Worm (Caenorhabditis elegans) whole organism, late embryonic: ENCODE measurements around the gene imp-2.

Experiments
- C08G9.2 ChIP-seq: sonication (generic microtip); optimal IDR thresholded peaks from 2 replicates; lab custom pipeline; 2016; ENCODE audit warnings: mild to moderate bottlenecking, missing genetic modification characterization, moderate library complexity, missing compliant biosample characterization
- F13H6.1 ChIP-seq: sonication (generic microtip); optimal IDR thresholded peaks from 2 replicates; lab custom pipeline; 2016; ENCODE audit warnings: missing genetic modification characterization, missing compliant biosample characterization
- T23F11.4 ChIP-seq: fragments of 200-800 bp; sonication (Bioruptor generic); optimal IDR thresholded peaks from 2 replicates; lab custom pipeline; 2018; ENCODE audit warnings: mild to moderate bottlenecking, missing genetic modification characterization, missing compliant biosample characterization
- Y22D7AL.16 ChIP-seq: sonication (generic microtip); optimal IDR thresholded peaks from 2 replicates; lab custom pipeline; 2016; ENCODE audit warnings: missing genetic modification characterization, missing compliant biosample characterization
- ceh-14 ChIP-seq: sonication (generic microtip); optimal IDR thresholded peaks from 2 replicates; lab custom pipeline; 2016; ENCODE audit warnings: missing genotype, missing genetic modification characterization, missing compliant biosample characterization
- ceh-18 ChIP-seq: sonication (generic microtip); optimal IDR thresholded peaks from 2 replicates; lab custom pipeline; 2016; ENCODE audit warnings: missing genetic modification characterization, missing compliant biosample characterization
- ceh-2 ChIP-seq: sonication (generic microtip); optimal IDR thresholded peaks from 2 replicates; lab custom pipeline; 2016; ENCODE audit warnings: missing genotype, missing genetic modification characterization, missing compliant biosample characterization
- ceh-22 ChIP-seq: sonication (generic microtip); optimal IDR thresholded peaks from 2 replicates; lab custom pipeline; 2017; ENCODE audit warnings: missing biosample characterization, missing genetic modification characterization
- ceh-24 ChIP-seq: sonication (generic microtip); optimal IDR thresholded peaks from 2 replicates; lab custom pipeline; 2016; ENCODE audit warnings: mild to moderate bottlenecking, missing genetic modification characterization, missing compliant biosample characterization
- ceh-31 ChIP-seq: sonication (generic microtip); optimal IDR thresholded peaks from 2 replicates; lab custom pipeline; 2016; ENCODE audit warnings: missing genetic modification characterization, missing compliant biosample characterization
- ceh-34 ChIP-seq: sonication (generic microtip); optimal IDR thresholded peaks from 2 replicates; lab custom pipeline; 2016; ENCODE audit warnings: mild to moderate bottlenecking, missing genetic modification characterization, missing compliant biosample characterization
- ceh-45 ChIP-seq: fragments of 200-800 bp; sonication (Bioruptor generic); IDR thresholded peaks from 2 replicates; pipeline ENCODE4 v1.3.6; 2022; ENCODE audit warnings: missing genetic modification reagents, missing genetic modification characterization, missing compliant biosample characterization
- ceh-48 ChIP-seq: sonication (generic microtip); optimal IDR thresholded peaks from 2 replicates; lab custom pipeline; 2016; ENCODE audit warnings: missing genetic modification characterization, inconsistent platforms, missing compliant biosample characterization
- ceh-9 ChIP-seq: sonication (generic microtip); optimal IDR thresholded peaks from 2 replicates; lab custom pipeline; 2016; ENCODE audit warnings: mild to moderate bottlenecking, missing genetic modification characterization, inconsistent platforms, missing compliant biosample characterization
- che-1 ChIP-seq: sonication (generic microtip); optimal IDR thresholded peaks from 2 replicates; lab custom pipeline; 2016; ENCODE audit warnings: mild to moderate bottlenecking, missing genetic modification characterization, missing compliant biosample characterization
- elt-2 ChIP-seq: sonication (generic microtip); optimal IDR thresholded peaks from 2 replicates; lab custom pipeline; 2016; ENCODE audit warnings: missing genetic modification reagents, missing genetic modification characterization, missing compliant biosample characterization
- elt-4 ChIP-seq: sonication (generic microtip); optimal IDR thresholded peaks from 2 replicates; lab custom pipeline; 2016; ENCODE audit warnings: missing genetic modification characterization, missing compliant biosample characterization
- eyg-1 ChIP-seq: sonication (generic microtip); optimal IDR thresholded peaks from 2 replicates; lab custom pipeline; 2016; ENCODE audit warnings: missing genotype, missing genetic modification characterization, missing compliant biosample characterization
- fkh-10 ChIP-seq: fragments of 150-350 bp; optimal IDR thresholded peaks from 2 replicates; lab custom pipeline; 2014; ENCODE audit warnings: missing biosample characterization, missing genetic modification reagents, missing genetic modification characterization
- fkh-6 ChIP-seq: sonication (generic microtip); optimal IDR thresholded peaks from 2 replicates; lab custom pipeline; 2016; ENCODE audit warnings: missing genetic modification characterization, missing compliant biosample characterization
- hlh-13 ChIP-seq: fragments of 200-800 bp; sonication (Bioruptor generic); optimal IDR thresholded peaks from 2 replicates; lab custom pipeline; 2018; ENCODE audit warnings: mild to moderate bottlenecking, missing genetic modification characterization, missing compliant biosample characterization
- hlh-15 ChIP-seq: sonication (generic microtip); optimal IDR thresholded peaks from 2 replicates; lab custom pipeline; 2016; ENCODE audit warnings: missing genetic modification characterization, missing compliant biosample characterization
- hlh-30 ChIP-seq: sonication (generic microtip); optimal IDR thresholded peaks from 2 replicates; lab custom pipeline; 2017; ENCODE audit warnings: antibody characterized with exemption, missing genetic modification characterization, missing compliant biosample characterization; ENCODE audit not compliant: insufficient read depth
- hlh-6 ChIP-seq: sonication (generic microtip); optimal IDR thresholded peaks from 2 replicates; lab custom pipeline; 2016; ENCODE audit warnings: missing genotype, missing genetic modification characterization, missing compliant biosample characterization
- hlh-8 ChIP-seq: sonication (generic microtip); optimal IDR thresholded peaks from 2 replicates; lab custom pipeline; 2016; ENCODE audit warnings: missing genotype, missing genetic modification characterization, missing compliant biosample characterization
- lim-6 ChIP-seq: sonication (generic microtip); optimal IDR thresholded peaks from 2 replicates; lab custom pipeline; 2016; ENCODE audit warnings: missing genetic modification characterization, missing compliant biosample characterization
- lin-11 ChIP-seq: fragments of 200-800 bp; sonication (Bioruptor generic); optimal IDR thresholded peaks from 2 replicates; lab custom pipeline; 2018; ENCODE audit warnings: mild to moderate bottlenecking, missing genetic modification characterization, missing compliant biosample characterization
- nfya-1 ChIP-seq: sonication (generic microtip); optimal IDR thresholded peaks from 2 replicates; lab custom pipeline; 2017; ENCODE audit warnings: missing genetic modification characterization, mild to moderate bottlenecking, missing compliant biosample characterization, antibody characterized with exemption, moderate library complexity
- odd-2 ChIP-seq: sonication (generic microtip); optimal IDR thresholded peaks from 2 replicates; lab custom pipeline; 2017; ENCODE audit warnings: antibody characterized with exemption, mild to moderate bottlenecking, missing genetic modification characterization, missing compliant biosample characterization
- pax-1 ChIP-seq: fragments of 150-350 bp; optimal IDR thresholded peaks from 2 replicates; lab custom pipeline; 2014; ENCODE audit warnings: missing biosample characterization, missing genetic modification characterization
- pha-2 ChIP-seq: sonication (generic microtip); optimal IDR thresholded peaks from 2 replicates; lab custom pipeline; 2017; ENCODE audit warnings: mild to moderate bottlenecking, missing genetic modification characterization, missing compliant biosample characterization
- pha-4 ChIP-seq: fragments of 150-350 bp; optimal IDR thresholded peaks from 2 replicates; lab custom pipeline; 2018; ENCODE audit warnings: missing biosample characterization, missing genetic modification reagents, missing genetic modification characterization
- pqm-1 ChIP-seq: sonication (generic microtip); optimal IDR thresholded peaks from 2 replicates; lab custom pipeline; 2016; ENCODE audit warnings: missing genetic modification characterization, missing compliant biosample characterization
- pros-1 ChIP-seq: fragments of 150-350 bp; optimal IDR thresholded peaks from 2 replicates; lab custom pipeline; 2014; ENCODE audit warnings: missing biosample characterization, missing genetic modification reagents, missing genetic modification characterization
- ref-2 ChIP-seq: sonication (generic microtip); optimal IDR thresholded peaks from 2 replicates; lab custom pipeline; 2016; ENCODE audit warnings: missing genetic modification characterization, missing compliant biosample characterization
- sox-2 ChIP-seq: fragments of 200-800 bp; sonication (Bioruptor generic); IDR thresholded peaks from 2 replicates; pipeline ENCODE4 v1.3.6; 2022; ENCODE audit warnings: missing genetic modification reagents, missing genetic modification characterization, missing compliant biosample characterization
- sox-4 ChIP-seq: sonication (generic microtip); optimal IDR thresholded peaks from 2 replicates; lab custom pipeline; 2017; ENCODE audit warnings: mild to moderate bottlenecking, missing genetic modification characterization, inconsistent platforms, missing compliant biosample characterization
- tbx-7 ChIP-seq: sonication (generic microtip); optimal IDR thresholded peaks from 2 replicates; lab custom pipeline; 2016; ENCODE audit warnings: missing genotype, missing genetic modification characterization, missing compliant biosample characterization
- ttx-3 ChIP-seq: sonication (generic microtip); optimal IDR thresholded peaks from 2 replicates; lab custom pipeline; 2016; ENCODE audit warnings: missing genetic modification reagents, missing genetic modification characterization, missing compliant biosample characterization
- unc-3 ChIP-seq, 2 experiments: fragments of 200-800 bp in 1 of 2; sonication (Bioruptor generic) in 1 of 2; sonication (generic microtip) in 1 of 2; conservative IDR thresholded peaks in 1 of 2; optimal IDR thresholded peaks in 1 of 2; 2 replicates each; pipeline versions ENCODE4 v1.3.6 to Lab custom; 2016 to 2022; ENCODE audit warnings: missing compliant biosample characterization in 2 of 2, missing genetic modification characterization in 2 of 2, missing genetic modification reagents in 1 of 2
- unc-42 ChIP-seq: sonication (generic microtip); optimal IDR thresholded peaks from 2 replicates; lab custom pipeline; 2016; ENCODE audit warnings: missing genotype, missing genetic modification characterization, missing compliant biosample characterization
- ztf-16 ChIP-seq: sonication (generic microtip); optimal IDR thresholded peaks from 2 replicates; lab custom pipeline; 2017; ENCODE audit warnings: missing genetic modification characterization, missing compliant biosample characterization

imp-2 gene

DNA sequence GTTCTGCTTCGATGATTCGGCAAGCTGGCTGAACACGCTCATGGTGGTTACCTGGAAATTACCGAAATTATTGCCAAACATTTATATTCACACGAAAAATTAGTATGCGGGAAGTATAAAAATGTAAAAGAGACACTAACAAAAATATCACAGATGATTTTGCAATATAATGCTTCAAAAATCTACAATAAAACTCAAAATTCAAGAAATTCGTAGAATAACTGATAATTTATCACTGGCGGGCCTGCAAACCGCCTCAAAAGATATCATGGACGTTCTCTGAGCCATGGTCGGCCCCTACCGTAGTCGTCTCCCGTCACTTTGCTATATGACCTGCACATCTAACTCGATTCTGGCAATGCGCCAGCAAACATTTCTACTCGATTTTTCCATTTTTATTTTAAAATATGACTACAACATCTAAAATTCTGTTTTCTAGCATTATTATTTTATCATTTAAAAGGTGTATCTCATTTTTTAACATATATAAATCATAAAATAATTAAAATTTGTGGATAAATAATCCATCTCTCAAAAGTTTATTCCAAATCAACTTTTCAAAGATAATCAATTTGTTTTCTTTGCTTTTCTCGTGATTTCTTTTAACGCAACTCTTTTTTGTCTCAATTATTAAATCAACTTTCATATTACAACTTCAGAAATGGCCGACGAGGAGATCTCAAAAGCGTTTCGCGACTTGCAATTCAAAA lies 30.9 kb upstream of the imp-2 start, which contains the start of the genes F01G4.6 and pfd-1 (continued):
- TF ChIP-seq fkh-10 (GFP tag; lab: Kevin White, UChicago) (no peak), ceh-34 (peak; percentile 14)
- TF ChIP-seq, all 69 proteins: peak for 15

DNA sequence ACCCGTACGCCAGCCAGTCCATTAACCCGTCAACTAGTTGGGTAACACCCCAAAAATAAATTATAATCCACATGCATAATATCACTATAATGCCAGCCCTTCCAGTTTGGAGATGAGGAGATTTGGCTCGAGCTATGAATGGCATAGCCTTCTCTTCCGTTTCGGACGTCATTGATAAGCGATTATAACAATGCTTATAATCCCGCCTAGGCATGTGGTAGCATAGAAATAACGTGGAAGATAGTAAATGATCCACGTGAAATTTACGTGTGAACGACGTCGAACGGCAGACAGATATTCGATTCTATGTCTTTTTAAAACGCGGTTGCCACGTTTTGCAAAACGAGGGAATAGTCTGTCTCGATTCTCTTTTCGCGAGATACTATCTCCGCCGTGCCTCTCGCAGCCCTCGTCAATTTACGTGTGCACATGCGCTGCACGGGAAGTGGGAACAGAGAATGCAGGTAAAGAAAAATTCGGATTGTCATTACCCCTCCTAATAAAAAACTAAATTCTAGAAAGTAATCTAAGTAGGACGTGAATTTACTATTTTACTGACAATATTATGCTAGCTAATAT lies 30.2 kb upstream of the imp-2 start:
- no peak for TF ChIP-seq ceh-31 (tag; lab: Kevin White, UChicago)
- TF ChIP-seq eyg-1 (tag; lab: Kevin White, UChicago): no peak
- no peak for TF ChIP-seq elt-4 (tag; lab: Kevin White, UChicago)
- TF ChIP-seq ceh-22 (tag; lab: Kevin White, UChicago): no peak
- TF ChIP-seq F13H6.1 (tag; lab: Kevin White, UChicago): no peak
- TF ChIP-seq ceh-45 (GFP tag; lab: Robert Waterston, UW): no peak
- no peak for TF ChIP-seq unc-42 (tag; lab: Kevin White, UChicago)
- no peak for TF ChIP-seq T23F11.4 (GFP tag; lab: Kevin White, UChicago)
- no peak for TF ChIP-seq Y22D7AL.16
- TF ChIP-seq ttx-3: no peak
- no peak for TF ChIP-seq ceh-9
- no peak for TF ChIP-seq lim-6 (tag; lab: Kevin White, UChicago)
- TF ChIP-seq ceh-24 (tag; lab: Kevin White, UChicago): no peak
- TF ChIP-seq fkh-6 (tag; lab: Kevin White, UChicago): no peak
- no peak for TF ChIP-seq pha-4 (tag; lab: Kevin White, UChicago)
- TF ChIP-seq hlh-30 (tag; lab: Kevin White, UChicago): no peak
- TF ChIP-seq elt-2 (tag; lab: Kevin White, UChicago): no peak
- TF ChIP-seq hlh-8 (tag; lab: Kevin White, UChicago): no peak
- TF ChIP-seq che-1 (tag; lab: Kevin White, UChicago): no peak

DNA sequence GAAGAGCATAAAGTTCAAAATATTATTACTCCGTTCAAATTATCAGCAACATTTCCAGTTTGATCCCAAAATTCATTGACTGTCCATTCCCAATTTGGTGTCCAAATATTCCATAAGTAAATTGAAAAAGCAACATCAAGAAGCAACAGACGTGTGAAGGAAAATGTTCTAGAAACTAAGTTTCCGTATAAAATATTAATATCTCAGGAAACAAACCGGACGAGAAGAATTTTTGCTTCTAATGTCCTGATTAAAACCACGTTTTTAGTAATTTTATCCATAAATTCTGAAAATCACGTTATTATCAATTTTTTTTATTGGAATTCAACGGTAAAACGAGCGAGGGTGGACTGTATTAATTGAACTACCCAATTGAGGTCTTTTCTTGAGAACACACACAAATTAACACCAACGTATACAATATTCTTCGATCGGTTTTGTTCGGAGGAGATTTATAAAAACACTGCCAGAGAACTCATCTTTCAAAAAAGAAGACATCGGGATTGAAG lies 28.3 kb upstream of the imp-2 start, which contains the start of gene pigq-1:
TSS of gene pigq-1 (minus strand) at position 286 of the 509 bp plus-strand sequence.
- no peak for TF ChIP-seq ref-2 (tag; lab: Kevin White, UChicago)
- no peak for TF ChIP-seq ceh-48 (tag; lab: Kevin White, UChicago)
- TF ChIP-seq ceh-31 (tag; lab: Kevin White, UChicago): no peak
- TF ChIP-seq Y22D7AL.16: no peak
- TF ChIP-seq che-1 (tag; lab: Kevin White, UChicago): no peak
- TF ChIP-seq unc-42 (tag; lab: Kevin White, UChicago): no peak
- TF ChIP-seq pros-1 (tag; lab: Kevin White, UChicago): no peak
- TF ChIP-seq sox-4: no peak
- no peak for TF ChIP-seq T23F11.4 (GFP tag; lab: Kevin White, UChicago)
- TF ChIP-seq ceh-34: no peak

DNA sequence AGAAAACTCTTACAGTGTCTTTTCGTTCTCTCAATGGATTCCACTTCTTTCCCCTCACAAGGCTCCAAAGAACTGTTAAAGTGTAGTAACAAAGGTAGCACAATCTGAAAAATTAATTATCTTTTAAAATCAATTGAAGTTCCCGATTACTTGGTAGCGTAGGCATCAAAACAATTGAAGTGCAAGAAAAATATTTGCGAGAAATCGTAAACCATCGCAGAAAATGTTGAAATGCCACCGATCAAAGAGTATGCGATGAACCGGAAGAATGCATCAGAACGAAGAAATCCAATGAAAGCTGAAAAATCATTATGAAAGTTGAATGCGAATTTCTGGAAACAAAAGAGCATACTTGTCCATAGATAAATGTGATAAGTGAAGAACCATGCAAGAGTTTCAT lies 27.8 kb upstream of the imp-2 start:
- TF ChIP-seq tbx-7: no peak
- no peak for TF ChIP-seq lin-11
- no peak for TF ChIP-seq hlh-6 (tag; lab: Kevin White, UChicago)
- TF ChIP-seq ztf-16: no peak
- TF ChIP-seq C08G9.2: no peak
- TF ChIP-seq ceh-18 (tag; lab: Kevin White, UChicago): no peak

DNA sequence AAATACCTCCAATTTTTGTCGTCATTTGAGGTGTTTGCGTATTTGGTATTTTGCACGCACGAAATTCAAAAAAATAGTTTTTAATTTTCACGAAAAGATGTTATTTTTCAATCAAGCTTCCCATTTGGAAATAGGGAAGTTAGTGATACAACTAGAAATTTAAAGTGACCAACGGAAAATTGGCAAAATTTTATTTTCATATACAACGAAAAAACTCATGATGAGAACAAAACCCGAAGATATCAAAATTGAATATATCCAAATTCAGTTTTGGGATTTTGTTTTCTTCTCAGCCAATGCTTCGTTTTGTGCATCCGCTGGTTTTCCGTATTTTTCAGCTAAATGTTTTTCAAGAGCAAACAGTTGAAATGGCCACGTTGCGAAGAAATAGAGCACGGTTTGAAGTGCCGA lies 27.2 kb upstream of the imp-2 start:
- TF ChIP-seq nfya-1 (no peak), T23F11.4 (GFP tag; lab: Kevin White, UChicago) (no peak), ceh-14 (tag; lab: Kevin White, UChicago) (no peak), ceh-34 (no peak), pax-1 (tag; lab: Kevin White, UChicago) (no peak), fkh-6 (tag; lab: Kevin White, UChicago) (no peak), hlh-15 (tag; lab: Kevin White, UChicago) (no peak), pqm-1 (tag; lab: Kevin White, UChicago) (no peak), unc-3 (GFP tag; conservative IDR thresholded peaks at IDR 0.05; lab: Robert Waterston, UW) (no peak), unc-3 (tag; optimal IDR thresholded peaks at IDR 0.05; lab: Kevin White, UChicago) (no peak), sox-2 (no peak), ceh-2 (tag; lab: Kevin White, UChicago) (no peak), elt-4 (tag; lab: Kevin White, UChicago) (no peak), pha-2 (tag; lab: Kevin White, UChicago) (no peak), pros-1 (tag; lab: Kevin White, UChicago) (no peak), odd-2 (no peak), hlh-13 (GFP tag; lab: Kevin White, UChicago) (no peak)
